Worm (Caenorhabditis elegans) whole organism, L4 larva: ENCODE data around the gene prmt-1.

Experiments
- aly-2 ChIP-seq: sonication (generic microtip); optimal IDR thresholded peaks from 2 replicates; lab custom pipeline; 2018; ENCODE audit warnings: missing biosample characterization, missing genetic modification characterization
- ama-1 ChIP-seq: fragments of 150-350 bp; optimal IDR thresholded peaks from 2 replicates; lab custom pipeline; 2014; ENCODE audit warnings: inconsistent platforms, mixed read lengths
- lim-7 ChIP-seq: fragments of 200-800 bp; sonication (Bioruptor generic); IDR thresholded peaks from 2 replicates; pipeline ENCODE4 v1.3.6; 2022; ENCODE audit warnings: missing genetic modification characterization, missing compliant biosample characterization
- lin-39 ChIP-seq: fragments of 150-350 bp; optimal IDR thresholded peaks from 2 replicates; lab custom pipeline; 2014; ENCODE audit warnings: missing biosample characterization, missing genetic modification reagents, missing genetic modification characterization
- mep-1 ChIP-seq: fragments of 150-350 bp; sonication (generic microtip); optimal IDR thresholded peaks from 3 replicates; lab custom pipeline; 2014; ENCODE audit warnings: missing biosample characterization, missing genetic modification characterization

DNA sequence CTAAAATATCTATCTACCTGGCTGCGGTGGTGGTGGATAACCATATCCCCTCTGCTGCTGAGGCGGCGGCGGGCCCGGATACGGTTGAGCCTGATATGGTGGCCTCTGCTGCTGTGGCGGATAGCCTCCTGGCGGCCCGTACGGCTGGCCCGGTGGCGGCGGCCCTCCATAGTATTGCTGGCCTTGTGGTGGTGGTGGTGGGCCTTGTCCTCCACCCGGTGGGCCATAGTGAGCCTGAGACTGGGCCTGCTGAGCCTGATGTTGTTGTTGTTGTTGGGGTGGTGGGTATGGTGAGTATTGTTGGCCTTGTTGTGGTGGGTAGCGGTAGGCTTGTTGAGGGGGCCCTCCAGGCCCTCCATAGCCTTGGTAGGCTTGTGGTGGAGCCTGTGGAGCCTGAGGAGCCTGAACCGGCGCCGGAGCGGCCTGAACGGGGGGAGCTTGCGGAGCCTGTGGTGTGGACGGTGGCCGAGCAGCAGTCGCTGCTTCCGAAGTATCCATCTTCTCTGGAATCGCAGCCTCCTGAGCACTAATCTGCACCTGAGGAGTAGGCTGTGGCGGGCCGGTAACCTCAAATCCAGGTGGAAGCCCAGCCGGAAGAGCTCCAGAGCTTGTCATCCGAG lies 28.2 kb downstream of the prmt-1 start:
- TF ChIP-seq lin-39 (tag; lab: Kevin White, UChicago) (no peak), mep-1 (tag; lab: Kevin White, UChicago) (no peak), aly-2 (tag; lab: Kevin White, UChicago) (no peak), lim-7 (GFP tag; lab: Robert Waterston, UW) (no peak), ama-1 (lab: Kevin White, UChicago) (no peak)
